Fruit fly (Drosophila melanogaster): ENCODE data around the gene CBP.

DNA sequence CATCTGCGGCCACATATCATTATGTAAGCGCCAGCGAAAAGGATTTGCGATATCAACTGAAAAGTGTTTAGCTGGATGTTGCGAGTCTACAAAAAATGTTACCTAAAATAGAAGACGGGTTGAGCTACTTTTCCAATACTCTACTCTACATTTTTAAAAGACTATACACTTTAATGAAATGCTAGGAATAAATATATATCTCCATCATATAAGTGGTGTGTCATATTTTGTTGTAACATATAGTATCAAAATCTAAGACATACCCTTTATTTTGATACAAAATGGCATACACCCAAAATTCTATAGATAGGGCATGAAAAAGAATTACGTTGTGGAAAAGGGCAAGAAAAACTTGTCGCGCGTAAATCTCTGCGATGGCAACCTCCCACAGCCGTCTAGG, 5.8 kb downstream of the CBP start:
- TF ChIP-seq Dll (optimal IDR thresholded peaks at IDR 0.05) (no peak), pan (optimal IDR thresholded peaks at IDR 0.05) (no peak), psq (optimal IDR thresholded peaks at IDR 0.05) (no peak)

All from whole organism.